Worm (Caenorhabditis elegans) whole organism, early embryonic: ENCODE measurements around the gene F46C5.9.
A peak's percentile ranks its signal among the peaks of the same experiment; 100 is the strongest.

Experiments used
- ama-1 ChIP-seq: fragments of 150-350 bp; optimal IDR thresholded peaks from 2 replicates; lab custom pipeline; 2014
- ceh-13 ChIP-seq: fragments of 200-800 bp; sonication (Bioruptor generic); optimal IDR thresholded peaks from 2 replicates; lab custom pipeline; 2018; ENCODE audit warnings: mild to moderate bottlenecking, missing genetic modification characterization, missing compliant biosample characterization
- scrt-1 ChIP-seq: fragments of 200-800 bp; sonication (Bioruptor generic); IDR thresholded peaks from 2 replicates; pipeline ENCODE4 v1.3.6; 2022; ENCODE audit warnings: missing genetic modification characterization, missing compliant biosample characterization
- tbx-11 ChIP-seq: fragments of 200-800 bp; sonication (Bioruptor generic); IDR thresholded peaks from 2 replicates; pipeline ENCODE4 v1.3.6; 2022; ENCODE audit warnings: missing genetic modification characterization, missing compliant biosample characterization
- tra-4 ChIP-seq: sonication (generic microtip); optimal IDR thresholded peaks from 2 replicates; lab custom pipeline; 2017; ENCODE audit warnings: missing genetic modification characterization, missing compliant biosample characterization

DNA sequence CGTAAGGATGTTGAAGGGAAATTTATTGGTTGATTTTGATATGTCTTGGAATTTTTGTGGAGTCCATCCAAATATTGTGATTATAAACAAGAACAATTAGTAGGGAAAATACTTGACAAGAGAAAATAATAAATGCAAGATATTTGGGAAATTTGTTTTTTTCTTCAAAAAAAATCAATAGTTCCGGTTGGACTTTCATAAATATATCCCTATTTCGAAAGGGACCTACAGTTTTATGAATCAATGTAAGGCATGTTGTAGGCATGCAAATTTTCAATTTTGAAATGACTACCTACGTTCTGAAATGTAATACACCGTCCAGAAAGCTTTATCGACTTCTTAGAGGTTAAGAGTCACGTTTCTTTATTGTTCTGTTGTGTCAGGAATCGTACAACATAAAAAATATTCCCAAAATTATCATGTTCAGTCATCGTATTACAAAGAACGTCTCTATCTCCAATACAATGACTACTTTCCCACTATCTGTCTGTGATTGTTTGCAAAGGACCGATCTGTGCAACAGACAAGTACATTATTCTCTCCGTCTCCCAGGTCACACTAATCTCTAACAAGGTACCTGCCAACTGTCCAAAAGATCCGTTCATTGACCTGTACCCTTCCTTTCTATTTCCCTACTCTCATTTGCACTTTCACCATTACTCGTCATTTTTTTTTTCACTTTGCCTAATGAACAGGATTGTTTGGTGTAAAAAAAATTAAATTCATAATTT, 20.5 kb downstream of the F46C5.9 start, which contains the start of gene F07H5.13:
- no peak for TF ChIP-seq tra-4
- TF ChIP-seq ama-1 (lab: Kevin White, UChicago) = peak; percentile 50
- TF ChIP-seq scrt-1 (GFP tag; lab: Robert Waterston, UW) = no peak
- TF ChIP-seq ceh-13 (GFP tag; lab: Kevin White, UChicago) = no peak
- no peak for TF ChIP-seq tbx-11 (GFP tag; lab: Robert Waterston, UW)
